Worm (Caenorhabditis elegans): ENCODE data around the gene T10B5.3.

The T10B5.3 gene

DNA sequence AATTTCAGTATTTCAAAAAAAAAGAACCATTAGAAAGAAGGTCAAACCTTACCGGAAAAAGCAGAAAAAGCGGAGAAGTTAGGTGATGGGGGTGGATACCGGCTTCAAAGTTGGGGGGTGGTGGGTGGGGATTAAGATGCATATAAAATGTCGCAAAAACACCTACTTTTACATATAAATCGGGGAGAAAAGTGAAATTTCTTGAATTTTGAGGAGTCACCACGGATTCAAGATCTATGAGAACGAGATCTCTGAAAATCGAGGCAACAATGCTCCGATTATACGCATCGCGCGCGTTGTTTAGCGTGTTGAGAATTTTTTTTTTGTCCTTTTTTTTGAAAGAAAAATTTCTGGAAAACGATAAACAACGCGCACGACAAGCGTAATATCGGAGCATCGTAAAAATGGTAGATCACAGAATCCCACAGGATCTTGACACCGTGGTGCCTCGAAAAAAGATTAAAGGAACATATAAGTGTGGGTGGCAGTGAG, 6.0 kb upstream of the T10B5.3 start (continued):
- TF ChIP-seq pha-4 (GFP tag; IDR thresholded peaks at IDR 0.05) (peak; percentile 69; the same call in 1 of the 2 replicates), pha-4 (tag; optimal IDR thresholded peaks at IDR 0.05) (no peak), egl-43 (GFP tag; IDR thresholded peaks at IDR 0.05) (peak; percentile 77), ceh-62 (tag; optimal IDR thresholded peaks at IDR 0.05) (no peak), hif-1 (tag; optimal IDR thresholded peaks at IDR 0.05) (peak in 1 of 2 experiments; percentile 41), spr-1 (tag; optimal IDR thresholded peaks at IDR 0.05) (peak; percentile 29), daf-8 (GFP tag; IDR thresholded peaks at IDR 0.05) (no peak), nhr-102 (tag; optimal IDR thresholded peaks at IDR 0.05) (peak; percentile 48), egl-27 (tag; optimal IDR thresholded peaks at IDR 0.05) (no peak), F49E8.2 (tag; optimal IDR thresholded peaks at IDR 0.05; ENCODE audit: borderline replicate concordance) (no peak), lim-7 (GFP tag; IDR thresholded peaks at IDR 0.05) (0 out of 2 replicates have a peak, but pooled peaks have one; percentile 46), ZK546.5 (tag; optimal IDR thresholded peaks at IDR 0.05) (no peak), skn-1 (tag; optimal IDR thresholded peaks at IDR 0.05) (no peak), fkh-10 (GFP tag; optimal IDR thresholded peaks at IDR 0.05) (no peak), jun-1 (tag; optimal IDR thresholded peaks at IDR 0.05) (no peak), mes-2 (tag; optimal IDR thresholded peaks at IDR 0.05; ENCODE audit: poor library complexity, severe bottlenecking) (peak; percentile 36), ctbp-1 (GFP tag; IDR thresholded peaks at IDR 0.05) (peak; percentile 63), lin-39 (tag; optimal IDR thresholded peaks at IDR 0.05) (no peak), ceh-82 (tag; optimal IDR thresholded peaks at IDR 0.05) (no peak), ceh-20 (GFP tag; IDR thresholded peaks at IDR 0.05) (no peak), unc-130 (GFP tag; optimal IDR thresholded peaks at IDR 0.05) (no peak), dmd-6 (GFP tag; IDR thresholded peaks at IDR 0.05) (peak; percentile 23; the same call in 1 of the 2 replicates), lir-3 (tag; optimal IDR thresholded peaks at IDR 0.05) (no peak), unc-62 (GFP tag; optimal IDR thresholded peaks at IDR 0.05 in 1 of 2) (no peak), unc-62 (tag; optimal IDR thresholded peaks at IDR 0.05) (no peak), sdz-12 (GFP tag; optimal IDR thresholded peaks at IDR 0.05) (no peak), Y48G9A.11 (GFP tag; IDR thresholded peaks at IDR 0.05) (peak; percentile 62; the same call in 1 of the 2 replicates)

DNA sequence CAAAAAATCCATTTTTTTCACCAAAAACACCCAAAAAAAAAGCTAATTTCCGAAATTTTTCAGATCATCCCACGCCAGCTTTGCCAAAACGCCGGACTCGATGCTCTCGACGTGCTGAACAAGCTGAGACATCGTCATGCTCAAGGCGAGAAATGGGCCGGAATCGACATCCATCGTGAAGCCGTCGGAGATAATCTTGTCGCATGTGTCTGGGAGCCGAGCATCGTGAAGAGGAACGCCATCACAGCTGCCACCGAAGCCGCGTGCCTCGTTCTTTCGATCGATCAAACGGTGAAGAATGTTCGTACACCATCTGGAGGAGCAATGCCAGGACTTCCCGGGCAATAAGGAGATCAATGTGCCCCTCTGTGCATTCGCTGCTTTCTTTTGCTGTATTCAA, 5.2 kb upstream of the T10B5.3 start:
- TF ChIP-seq set-16 (GFP tag; IDR thresholded peaks at IDR 0.05), result peak; percentile 52; the same call in 1 of the 2 replicates
- no peak for TF ChIP-seq sdz-12 (GFP tag; optimal IDR thresholded peaks at IDR 0.05)
- TF ChIP-seq F26F4.8 (GFP tag; conservative IDR thresholded peaks at IDR 0.05), result no peak
- TF ChIP-seq php-3 (GFP tag; IDR thresholded peaks at IDR 0.05), result no peak
- peak; percentile 40 for TF ChIP-seq F10B5.3 (tag; optimal IDR thresholded peaks at IDR 0.05)
- TF ChIP-seq nhr-77 (tag; optimal IDR thresholded peaks at IDR 0.05), result no peak

DNA sequence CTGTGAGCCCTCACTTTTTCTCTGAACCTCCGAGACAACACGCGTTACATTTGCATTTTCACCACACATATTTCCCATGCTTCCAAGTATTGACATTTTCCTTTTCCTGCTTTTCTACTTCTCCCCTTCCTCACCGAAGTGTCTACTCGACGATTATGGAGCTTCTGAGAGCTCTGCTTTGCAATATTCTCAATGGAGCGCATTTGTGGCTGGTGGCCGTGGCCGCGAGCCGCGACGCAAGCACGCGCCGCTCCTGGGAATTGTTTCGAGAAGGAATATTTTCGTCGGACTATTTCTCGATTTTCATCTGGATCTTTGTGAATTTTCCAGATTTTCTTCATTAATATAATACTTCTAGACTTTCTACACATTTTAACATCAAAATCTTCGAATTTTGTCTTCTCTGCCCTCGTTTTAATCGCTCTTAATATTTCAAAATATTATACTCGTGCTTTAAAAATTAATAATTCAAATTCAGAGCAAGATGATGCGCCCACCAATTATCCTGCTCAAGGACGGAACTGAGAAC, 2.2 kb upstream of the T10B5.3 start, which contains the start of the genes T10B5.4 and cct-7:
T10B5.4 (minus strand) TSS at position 40 of the 529 bp plus-strand sequence.
cct-7 (plus strand) TSS at position 479 of the 529 bp plus-strand sequence.
- TF ChIP-seq tra-1 (GFP tag; IDR thresholded peaks at IDR 0.05), result peak; percentile 65
- TF ChIP-seq vab-7 (GFP tag; IDR thresholded peaks at IDR 0.05), result peak; percentile 89
- TF ChIP-seq jun-1 (tag; optimal IDR thresholded peaks at IDR 0.05), result peak; percentile 38
- peak; percentile 98 for TF ChIP-seq fkh-10 (GFP tag; optimal IDR thresholded peaks at IDR 0.05)
- TF ChIP-seq nhr-6 (tag; optimal IDR thresholded peaks at IDR 0.05), result peak; percentile 78
- peak; percentile 70; the same call in 1 of the 2 replicates for TF ChIP-seq ceh-20 (GFP tag; IDR thresholded peaks at IDR 0.05)
- TF ChIP-seq zip-11 (GFP tag; IDR thresholded peaks at IDR 0.05), result no peak
- no peak for TF ChIP-seq skn-1 (tag; optimal IDR thresholded peaks at IDR 0.05)
- peak; percentile 98 for TF ChIP-seq aha-1 (tag)
- TF ChIP-seq ceh-32 (tag; optimal IDR thresholded peaks at IDR 0.05; ENCODE audit: poor library complexity), result no peak
- no peak for TF ChIP-seq spr-3 (GFP tag; optimal IDR thresholded peaks at IDR 0.05)
- peak; percentile 75 to 93 for TF ChIP-seq lsy-2 (tag; optimal IDR thresholded peaks at IDR 0.05)
- no peak for TF ChIP-seq snpc-1.2 (GFP tag; IDR thresholded peaks at IDR 0.05)
- TF ChIP-seq F44E2.7 (GFP tag; IDR thresholded peaks at IDR 0.05), result no peak
- TF ChIP-seq dmd-8 (GFP tag; IDR thresholded peaks at IDR 0.05), result no peak
- peak; percentile 42 for TF ChIP-seq spr-1 (tag; optimal IDR thresholded peaks at IDR 0.05)
- no peak for TF ChIP-seq daf-16 (GFP tag; optimal IDR thresholded peaks at IDR 0.05)
- peak; percentile 46 for TF ChIP-seq daf-16 (tag; optimal IDR thresholded peaks at IDR 0.05)
- no peak for TF ChIP-seq daf-8 (GFP tag; IDR thresholded peaks at IDR 0.05)
- peak; percentile 28 for TF ChIP-seq zfp-2 (tag; optimal IDR thresholded peaks at IDR 0.05)
- TF ChIP-seq egl-43 (GFP tag; IDR thresholded peaks at IDR 0.05), result peak; percentile 80
- 0 out of 2 replicates have a peak, but pooled peaks have one; percentile 45 for TF ChIP-seq php-3 (GFP tag; IDR thresholded peaks at IDR 0.05)
- TF ChIP-seq mxl-2 (GFP tag; conservative IDR thresholded peaks at IDR 0.05), result no peak
- TF ChIP-seq madf-9 (GFP tag; conservative IDR thresholded peaks at IDR 0.05), result no peak
